Fruit fly (Drosophila melanogaster) whole organism, pupa: ENCODE results near the gene spn-E.

Experiments used
- CG12605 ChIP-seq: fragments of 200-800 bp; sonication (Bioruptor generic); IDR thresholded peaks from 2 replicates; pipeline ENCODE4 v1.3.6; 2022; ENCODE audit warnings: missing biosample characterization, missing genetic modification characterization
- CG34367 ChIP-seq: fragments of 200-800 bp; sonication (Bioruptor generic); optimal IDR thresholded peaks from 2 replicates; lab custom pipeline; 2018; ENCODE audit warnings: missing biosample characterization, mild to moderate bottlenecking, missing genetic modification characterization
- CG4496 ChIP-seq: fragments of 200-800 bp; sonication (Bioruptor generic); IDR thresholded peaks from 3 replicates; pipeline ENCODE4 v1.3.6; 2022; ENCODE audit warnings: missing biosample characterization, missing genetic modification characterization
- D1 ChIP-seq: fragments of 200-800 bp; sonication (Bioruptor generic); optimal IDR thresholded peaks from 2 replicates; lab custom pipeline; 2018; ENCODE audit warnings: missing biosample characterization, mild to moderate bottlenecking, missing genetic modification characterization, moderate library complexity
- EcR ChIP-seq: fragments of 200-800 bp; sonication (Bioruptor generic); optimal IDR thresholded peaks from 3 replicates; lab custom pipeline; 2019; ENCODE audit warnings: missing biosample characterization, missing genetic modification characterization, mild to moderate bottlenecking, moderate library complexity, missing genetic modification reagents
- Pif1A ChIP-seq: fragments of 200-800 bp; sonication (Bioruptor generic); optimal IDR thresholded peaks from 3 replicates; lab custom pipeline; 2016; ENCODE audit warnings: missing biosample characterization, missing genetic modification characterization
- Pif1B ChIP-seq: fragments of 200-800 bp; sonication (Bioruptor generic); optimal IDR thresholded peaks from 3 replicates; lab custom pipeline; 2016; ENCODE audit warnings: missing biosample characterization, missing genetic modification characterization
- rn ChIP-seq: fragments of 200-800 bp; sonication (Bioruptor generic); IDR thresholded peaks from 2 replicates; pipeline ENCODE4 v1.3.6; 2022; ENCODE audit warnings: missing biosample characterization, missing genetic modification characterization

- TF ChIP-seq rn (GFP tag; lab: Robert Waterston, UW) (no peak), CG4496 (GFP tag; lab: Robert Waterston, UW) (no peak), D1 (no peak), Pif1B (GFP tag; lab: Kevin White, UChicago) (no peak), Pif1A (GFP tag; lab: Kevin White, UChicago) (no peak), EcR (no peak), CG34367 (tag; lab: Kevin White, UChicago) (no peak), CG12605 (no peak)
Measured at dm6 chr3R:15802006-15802405, 35.2 kb upstream of the spn-E start, which contains the start of gene CG9593.
